Fruit fly (Drosophila melanogaster): ENCODE measurements around the gene gammaSnap2.
A peak's percentile ranks its signal among the peaks of the same experiment; 100 is the strongest.

The gammaSnap2 gene

dm6 chr3R:10087206-10087927 is 33.8 kb downstream of the gammaSnap2 start (continued):
- TF ChIP-seq ro (GFP tag; IDR thresholded peaks at IDR 0.05) (no peak), CG18619 (GFP tag; optimal IDR thresholded peaks at IDR 0.05) (peak; percentile 59), Chrac-16 (GFP tag; optimal IDR thresholded peaks at IDR 0.05) (peak; percentile 21), CG3995 (GFP tag; optimal IDR thresholded peaks at IDR 0.05) (peak; percentile 32), CG31365 (tag; optimal IDR thresholded peaks at IDR 0.05) (no peak), nau (GFP tag; optimal IDR thresholded peaks at IDR 0.05) (peak; percentile 45), CG3065 (GFP tag; optimal IDR thresholded peaks at IDR 0.05) (no peak), ems (GFP tag; optimal IDR thresholded peaks at IDR 0.05) (peak; percentile 44), Ptx1 (GFP tag; IDR thresholded peaks at IDR 0.05) (peak; percentile 75), CG2202 (tag; optimal IDR thresholded peaks at IDR 0.05) (no peak), Sry-β (GFP tag; optimal IDR thresholded peaks at IDR 0.05) (no peak), Neu2 (GFP tag; optimal IDR thresholded peaks at IDR 0.05; ENCODE audit: borderline replicate concordance) (no peak), CG17361 (GFP tag; IDR thresholded peaks at IDR 0.05) (peak; percentile 45; the same call in 2 of the 3 replicates), grn (GFP tag; optimal IDR thresholded peaks at IDR 0.05) (no peak), dati (GFP tag; IDR thresholded peaks at IDR 0.05) (0 out of 2 replicates have a peak, but pooled peaks have one; percentile 38), CG2712 (tag; optimal IDR thresholded peaks at IDR 0.05) (peak; percentile 45), CG13287 (GFP tag; IDR thresholded peaks at IDR 0.05; ENCODE audit: partially characterized antibody) (no peak; the same call in 1 of the 2 replicates), Oli (tag; optimal IDR thresholded peaks at IDR 0.05) (peak; percentile 53), chm (GFP tag; IDR thresholded peaks at IDR 0.05) (no peak), CG15011 (GFP tag; optimal IDR thresholded peaks at IDR 0.05) (peak; percentile 39), CG8388 (GFP tag; optimal IDR thresholded peaks at IDR 0.05) (peak; percentile 37), Hand (GFP tag; optimal IDR thresholded peaks at IDR 0.05) (peak; percentile 15), CG5180 (GFP tag; optimal IDR thresholded peaks at IDR 0.05) (no peak), Xbp1 (GFP tag; optimal IDR thresholded peaks at IDR 0.05) (peak; percentile 76), sr (GFP tag; IDR thresholded peaks at IDR 0.05) (0 out of 3 replicates have a peak, but pooled peaks have one; percentile 51), lab (GFP tag; optimal IDR thresholded peaks at IDR 0.05) (peak; percentile 79), CG2120 (GFP tag; optimal IDR thresholded peaks at IDR 0.05) (peak; percentile 85), Trl (optimal IDR thresholded peaks at IDR 0.05) (peak; percentile 82 to 95), Trl (GFP tag; optimal IDR thresholded peaks at IDR 0.05) (peak; percentile 49), CG17802 (tag; optimal IDR thresholded peaks at IDR 0.05) (no peak), CG12071 (GFP tag; optimal IDR thresholded peaks at IDR 0.05) (peak; percentile 13), ac (GFP tag; optimal IDR thresholded peaks at IDR 0.05) (no peak), CG16779 (GFP tag; IDR thresholded peaks at IDR 0.05) (0 out of 2 replicates have a peak, but pooled peaks have one; percentile 56), CG13894 (tag; optimal IDR thresholded peaks at IDR 0.05) (no peak), CG3838 (GFP tag; optimal IDR thresholded peaks at IDR 0.05) (no peak), CG10959 (GFP tag; IDR thresholded peaks at IDR 0.05) (no peak), kay (GFP tag; optimal IDR thresholded peaks at IDR 0.05) (peak; percentile 6), CG18764 (GFP tag; optimal IDR thresholded peaks at IDR 0.05) (peak; percentile 40), CG10267 (tag; optimal IDR thresholded peaks at IDR 0.05) (peak; percentile 20), lola (GFP tag; optimal IDR thresholded peaks at IDR 0.05) (no peak), CG12769 (tag; optimal IDR thresholded peaks at IDR 0.05) (peak; percentile 34), CrebB (tag; optimal IDR thresholded peaks at IDR 0.05) (no peak), trem (tag; optimal IDR thresholded peaks at IDR 0.05) (no peak), CG42726 (GFP tag; IDR thresholded peaks at IDR 0.05; ENCODE audit: partially characterized antibody) (no peak), CG10654 (GFP tag; optimal IDR thresholded peaks at IDR 0.05) (peak; percentile 62), ewg (GFP tag; optimal IDR thresholded peaks at IDR 0.05) (peak; percentile 26), CG4617 (GFP tag; optimal IDR thresholded peaks at IDR 0.05; ENCODE audit: borderline replicate concordance) (peak; percentile 9), her (GFP tag; optimal IDR thresholded peaks at IDR 0.05) (peak; percentile 69), org-1 (GFP tag; optimal IDR thresholded peaks at IDR 0.05) (peak; percentile 64)

All from whole organism, embryonic.